Fruit fly (Drosophila melanogaster) whole organism, pupa: ENCODE data around the gene crol.

Source experiments
- CG10348 ChIP-seq: fragments of 200-800 bp; sonication (Bioruptor generic); IDR thresholded peaks from 2 replicates; pipeline ENCODE4 v1.3.6; 2022; ENCODE audit warnings: missing biosample characterization, missing genetic modification characterization
- CG12605 ChIP-seq: fragments of 200-800 bp; sonication (Bioruptor generic); IDR thresholded peaks from 2 replicates; pipeline ENCODE4 v1.3.6; 2022; ENCODE audit warnings: missing biosample characterization, missing genetic modification characterization
- CG13204 ChIP-seq: fragments of 200-800 bp; sonication (Bioruptor generic); optimal IDR thresholded peaks from 2 replicates; lab custom pipeline; 2018; ENCODE audit warnings: missing biosample characterization, mild to moderate bottlenecking, missing genetic modification characterization, moderate library complexity
- CG14655 ChIP-seq: fragments of 200-800 bp; sonication (Bioruptor generic); optimal IDR thresholded peaks from 3 replicates; lab custom pipeline; 2017; ENCODE audit warnings: mild to moderate bottlenecking, missing biosample characterization, missing genetic modification reagents, missing genetic modification characterization
- CG15710 ChIP-seq: fragments of 200-800 bp; sonication (Bioruptor generic); optimal IDR thresholded peaks from 2 replicates; lab custom pipeline; 2018; ENCODE audit warnings: missing biosample characterization, mild to moderate bottlenecking, missing genetic modification characterization, moderate library complexity
- CG17806 ChIP-seq: fragments of 200-800 bp; sonication (Bioruptor generic); optimal IDR thresholded peaks from 2 replicates; lab custom pipeline; 2018; ENCODE audit warnings: missing biosample characterization, mild to moderate bottlenecking, missing genetic modification characterization, moderate library complexity
- CG32121 ChIP-seq: fragments of 200-800 bp; sonication (Bioruptor generic); IDR thresholded peaks from 2 replicates; pipeline ENCODE4 v1.3.6; 2022; ENCODE audit warnings: missing biosample characterization, missing genetic modification characterization
- CG34367 ChIP-seq: fragments of 200-800 bp; sonication (Bioruptor generic); optimal IDR thresholded peaks from 2 replicates; lab custom pipeline; 2018; ENCODE audit warnings: missing biosample characterization, mild to moderate bottlenecking, missing genetic modification characterization
- CG4496 ChIP-seq: fragments of 200-800 bp; sonication (Bioruptor generic); IDR thresholded peaks from 3 replicates; pipeline ENCODE4 v1.3.6; 2022; ENCODE audit warnings: missing biosample characterization, missing genetic modification characterization
- CG8159 ChIP-seq: fragments of 200-800 bp; sonication (Bioruptor generic); optimal IDR thresholded peaks from 3 replicates; lab custom pipeline; 2018; ENCODE audit warnings: missing biosample characterization, mild to moderate bottlenecking, missing genetic modification characterization, moderate library complexity
- CG8301 ChIP-seq: fragments of 200-800 bp; sonication (Bioruptor generic); optimal IDR thresholded peaks from 2 replicates; lab custom pipeline; 2018; ENCODE audit warnings: missing biosample characterization, mild to moderate bottlenecking, missing genetic modification characterization
- CG9948 ChIP-seq: fragments of 200-800 bp; sonication (Bioruptor generic); optimal IDR thresholded peaks from 2 replicates; lab custom pipeline; 2018; ENCODE audit warnings: missing biosample characterization, mild to moderate bottlenecking, missing genetic modification characterization, moderate library complexity
- D1 ChIP-seq: fragments of 200-800 bp; sonication (Bioruptor generic); optimal IDR thresholded peaks from 2 replicates; lab custom pipeline; 2018; ENCODE audit warnings: missing biosample characterization, mild to moderate bottlenecking, missing genetic modification characterization, moderate library complexity
- EcR ChIP-seq: fragments of 200-800 bp; sonication (Bioruptor generic); optimal IDR thresholded peaks from 3 replicates; lab custom pipeline; 2019; ENCODE audit warnings: missing biosample characterization, missing genetic modification characterization, mild to moderate bottlenecking, moderate library complexity, missing genetic modification reagents
- Ets98B ChIP-seq: fragments of 200-800 bp; sonication (Bioruptor generic); IDR thresholded peaks from 2 replicates; pipeline ENCODE4 v1.3.6; 2022; ENCODE audit warnings: missing biosample characterization, missing genetic modification characterization
- Pif1A ChIP-seq: fragments of 200-800 bp; sonication (Bioruptor generic); optimal IDR thresholded peaks from 3 replicates; lab custom pipeline; 2016; ENCODE audit warnings: missing biosample characterization, missing genetic modification characterization
- Pif1B ChIP-seq: fragments of 200-800 bp; sonication (Bioruptor generic); optimal IDR thresholded peaks from 3 replicates; lab custom pipeline; 2016; ENCODE audit warnings: missing biosample characterization, missing genetic modification characterization
- Snoo ChIP-seq: fragments of 200-800 bp; sonication (Bioruptor generic); optimal IDR thresholded peaks from 3 replicates; lab custom pipeline; 2017; ENCODE audit warnings: missing biosample characterization, mild to moderate bottlenecking, missing genetic modification characterization, inconsistent platforms
- fd96Ca ChIP-seq: fragments of 200-800 bp; sonication (Bioruptor generic); IDR thresholded peaks from 3 replicates; pipeline ENCODE4 v1.3.6; 2022; ENCODE audit warnings: missing biosample characterization, missing genetic modification characterization
- gl ChIP-seq: fragments of 200-800 bp; sonication (Bioruptor generic); optimal IDR thresholded peaks from 2 replicates; lab custom pipeline; 2018; ENCODE audit warnings: missing biosample characterization, mild to moderate bottlenecking, missing genetic modification characterization
- rn ChIP-seq: fragments of 200-800 bp; sonication (Bioruptor generic); IDR thresholded peaks from 2 replicates; pipeline ENCODE4 v1.3.6; 2022; ENCODE audit warnings: missing biosample characterization, missing genetic modification characterization

The crol gene

dm6 chr2L:11808702-11809583 lies at the start of gene crol:
Gene crol, minus strand, starts transcription at chr2L:11809438.
- TF ChIP-seq rn: no peak
- TF ChIP-seq CG32121 (GFP tag; lab: Robert Waterston, UW): peak; percentile 34; the same call in 1 of the 2 replicates
- no peak for TF ChIP-seq CG14655 (GFP tag; lab: Kevin White, UChicago)
- TF ChIP-seq CG8301 (tag; lab: Kevin White, UChicago): no peak
- TF ChIP-seq CG10348: no peak
- TF ChIP-seq CG13204: peak; percentile 84
- TF ChIP-seq Snoo (tag; lab: Kevin White, UChicago): no peak
- no peak for TF ChIP-seq CG17806
- no peak for TF ChIP-seq gl (tag; lab: Kevin White, UChicago)
- TF ChIP-seq Pif1A: no peak
- peak; percentile 39 for TF ChIP-seq D1 (tag; lab: Kevin White, UChicago)
- peak; percentile 54 for TF ChIP-seq CG12605
- no peak for TF ChIP-seq CG15710 (tag; lab: Kevin White, UChicago)
- peak; percentile 48; the same call in 1 of the 3 replicates for TF ChIP-seq CG4496 (GFP tag; lab: Robert Waterston, UW)
- TF ChIP-seq fd96Ca: peak; percentile 64; the same call in 1 of the 3 replicates
- TF ChIP-seq Pif1B (GFP tag; lab: Kevin White, UChicago): no peak
- TF ChIP-seq CG8159 (tag; lab: Kevin White, UChicago): no peak
- TF ChIP-seq Ets98B: peak; percentile 19; the same call in 1 of the 2 replicates
- no peak for TF ChIP-seq CG34367 (tag; lab: Kevin White, UChicago)
- TF ChIP-seq EcR (GFP tag; lab: Kevin White, UChicago): peak; percentile 9
- no peak for TF ChIP-seq CG9948 (tag; lab: Kevin White, UChicago)

- TF ChIP-seq CG8301 (tag; lab: Kevin White, UChicago) (no peak), CG15710 (tag; lab: Kevin White, UChicago) (no peak), CG10348 (no peak), CG8159 (tag; lab: Kevin White, UChicago) (no peak), EcR (GFP tag; lab: Kevin White, UChicago) (no peak), Ets98B (no peak), CG13204 (no peak), fd96Ca (no peak), CG4496 (GFP tag; lab: Robert Waterston, UW) (no peak), CG12605 (no peak), CG32121 (GFP tag; lab: Robert Waterston, UW) (no peak), CG34367 (tag; lab: Kevin White, UChicago) (no peak), gl (tag; lab: Kevin White, UChicago) (no peak), Snoo (tag; lab: Kevin White, UChicago) (no peak), D1 (tag; lab: Kevin White, UChicago) (no peak), rn (no peak)
These were observed 43.9 kb upstream of the crol start, which contains the start of gene CG42751 for dm6 chr2L:11853130-11853529. Gene CG42751, plus strand, starts transcription at chr2L:11853430.

dm6 chr2L:11849658-11850057 lies 40.4 kb upstream of the crol start, which contains the start of gene Mal-B2:
Gene Mal-B2, plus strand, starts transcription at chr2L:11849958.
- 0 out of 3 replicates have a peak, but pooled peaks have one; percentile 9 for TF ChIP-seq CG4496 (GFP tag; lab: Robert Waterston, UW)
- TF ChIP-seq Ets98B: no peak

dm6 chr2L:11846926-11847325 lies 37.7 kb upstream of the crol start, which contains the start of gene Mal-B1:
Gene Mal-B1, plus strand, starts transcription at chr2L:11847226.
- no peak for TF ChIP-seq Snoo (tag; lab: Kevin White, UChicago)
- TF ChIP-seq CG9948 (tag; lab: Kevin White, UChicago): no peak
- TF ChIP-seq Pif1B (GFP tag; lab: Kevin White, UChicago): no peak
- TF ChIP-seq rn: no peak
- TF ChIP-seq CG8301 (tag; lab: Kevin White, UChicago): no peak
- TF ChIP-seq EcR (GFP tag; lab: Kevin White, UChicago): no peak
- no peak for TF ChIP-seq Pif1A
- no peak for TF ChIP-seq D1 (tag; lab: Kevin White, UChicago)
- TF ChIP-seq CG4496 (GFP tag; lab: Robert Waterston, UW): no peak
- no peak for TF ChIP-seq CG34367 (tag; lab: Kevin White, UChicago)
- TF ChIP-seq, all 21 proteins: peak for 0

- TF ChIP-seq CG8159 (tag; lab: Kevin White, UChicago) (no peak), Ets98B (no peak), Pif1B (GFP tag; lab: Kevin White, UChicago) (no peak)
These were observed 36.0 kb upstream of the crol start for dm6 chr2L:11845159-11845788.

dm6 chr2L:11844278-11844677 lies 35.0 kb upstream of the crol start:
- TF ChIP-seq Ets98B: no peak
- TF ChIP-seq CG4496 (GFP tag; lab: Robert Waterston, UW): no peak
- no peak for TF ChIP-seq EcR (GFP tag; lab: Kevin White, UChicago)
- no peak for TF ChIP-seq CG32121 (GFP tag; lab: Robert Waterston, UW)
- TF ChIP-seq D1 (tag; lab: Kevin White, UChicago): no peak
- no peak for TF ChIP-seq CG12605
- TF ChIP-seq gl (tag; lab: Kevin White, UChicago): no peak
- no peak for TF ChIP-seq CG9948 (tag; lab: Kevin White, UChicago)
- TF ChIP-seq Pif1B (GFP tag; lab: Kevin White, UChicago): no peak
- no peak for TF ChIP-seq CG14655 (GFP tag; lab: Kevin White, UChicago)
- TF ChIP-seq Snoo (tag; lab: Kevin White, UChicago): no peak
- no peak for TF ChIP-seq Pif1A
- TF ChIP-seq, all 21 proteins: peak for 0
